Worm (Caenorhabditis elegans) whole organism, young adult: ENCODE data around the gene T06E8.8.

Experiments
- F10E7.11 ChIP-seq: sonication (generic microtip); optimal IDR thresholded peaks from 2 replicates; lab custom pipeline; 2017; ENCODE audit warnings: mild to moderate bottlenecking, missing genetic modification characterization, moderate library complexity, missing compliant biosample characterization
- F37B4.10 ChIP-seq: fragments of 200-800 bp; sonication (Bioruptor generic); IDR thresholded peaks from 2 replicates; pipeline ENCODE4 v1.3.6; 2022; ENCODE audit warnings: missing genetic modification characterization, missing compliant biosample characterization
- F57A8.1 ChIP-seq: fragments of 200-800 bp; sonication (Bioruptor generic); optimal IDR thresholded peaks from 2 replicates; lab custom pipeline; 2018; ENCODE audit warnings: mild to moderate bottlenecking, missing genetic modification characterization, moderate library complexity, missing compliant biosample characterization
- F57C9.4 ChIP-seq: sonication (generic microtip); optimal IDR thresholded peaks from 2 replicates; lab custom pipeline; 2017; ENCODE audit warnings: mild to moderate bottlenecking, missing genetic modification characterization, missing compliant biosample characterization
- Y56A3A.18 ChIP-seq: fragments of 200-800 bp; sonication (Bioruptor generic); IDR thresholded peaks from 2 replicates; pipeline ENCODE4 v1.3.6; 2022; ENCODE audit warnings: missing genetic modification reagents, missing genetic modification characterization, missing compliant biosample characterization
- bed-2 ChIP-seq: fragments of 200-800 bp; sonication (Bioruptor generic); IDR thresholded peaks from 2 replicates; pipeline ENCODE4 v1.3.6; 2022; ENCODE audit warnings: missing genetic modification reagents, missing genetic modification characterization, missing compliant biosample characterization
- cebp-1 ChIP-seq, 2 experiments: fragments of 200-800 bp in 1 of 2; sonication (Bioruptor generic) in 1 of 2; sonication (generic microtip) in 1 of 2; IDR thresholded peaks in 1 of 2; optimal IDR thresholded peaks in 1 of 2; 2 replicates each; pipeline versions ENCODE4 v1.3.6 to Lab custom; 2017 to 2022; ENCODE audit warnings: missing compliant biosample characterization in 2 of 2, missing genetic modification characterization in 2 of 2, mild to moderate bottlenecking in 1 of 2, missing genetic modification reagents in 1 of 2, moderate library complexity in 1 of 2
- ceh-58 ChIP-seq: fragments of 200-800 bp; sonication (Bioruptor generic); IDR thresholded peaks from 2 replicates; pipeline ENCODE4 v1.3.6; 2022; ENCODE audit warnings: missing genetic modification characterization, missing compliant biosample characterization
- ceh-79 ChIP-seq: sonication (generic microtip); optimal IDR thresholded peaks from 2 replicates; lab custom pipeline; 2017; ENCODE audit warnings: mild to moderate bottlenecking, missing genetic modification characterization, missing compliant biosample characterization
- ceh-91 ChIP-seq: fragments of 200-800 bp; sonication (Bioruptor generic); IDR thresholded peaks from 2 replicates; pipeline ENCODE4 v1.3.6; 2022; ENCODE audit warnings: missing genetic modification reagents, missing genetic modification characterization, missing compliant biosample characterization
- chd-7 ChIP-seq: sonication (generic microtip); optimal IDR thresholded peaks from 2 replicates; lab custom pipeline; 2016; ENCODE audit warnings: mild to moderate bottlenecking, missing genetic modification characterization, moderate library complexity, missing compliant biosample characterization
- die-1 ChIP-seq: sonication (generic microtip); optimal IDR thresholded peaks from 2 replicates; lab custom pipeline; 2016; ENCODE audit warnings: missing genotype, mild to moderate bottlenecking, missing genetic modification characterization, missing compliant biosample characterization
- efl-1 ChIP-seq: fragments of 150-350 bp; optimal IDR thresholded peaks from 2 replicates; lab custom pipeline; 2014; ENCODE audit warnings: missing biosample characterization, missing genetic modification reagents, missing genetic modification characterization
- egl-18 ChIP-seq: fragments of 200-800 bp; sonication (Bioruptor generic); IDR thresholded peaks from 2 replicates; pipeline ENCODE4 v1.3.6; 2022; ENCODE audit warnings: missing genetic modification reagents, missing genetic modification characterization, missing compliant biosample characterization
- egl-44 ChIP-seq: fragments of 200-800 bp; sonication (Bioruptor generic); IDR thresholded peaks from 2 replicates; pipeline ENCODE4 v1.3.6; 2022; ENCODE audit warnings: missing genetic modification reagents, missing genetic modification characterization, missing compliant biosample characterization
- egrh-3 ChIP-seq: fragments of 200-800 bp; sonication (Bioruptor generic); IDR thresholded peaks from 2 replicates; pipeline ENCODE4 v1.3.6; 2022; ENCODE audit warnings: missing genetic modification reagents, missing genetic modification characterization, missing compliant biosample characterization
- hmg-1.2 ChIP-seq: fragments of 200-800 bp; sonication (Bioruptor generic); IDR thresholded peaks from 2 replicates; pipeline ENCODE4 v1.3.6; 2022; ENCODE audit warnings: missing genetic modification reagents, missing genetic modification characterization, missing compliant biosample characterization
- hsf-1 ChIP-seq: fragments of 200-800 bp; sonication (Bioruptor generic); IDR thresholded peaks from 2 replicates; pipeline ENCODE4 v1.3.6; 2022; ENCODE audit warnings: missing genetic modification reagents, missing genetic modification characterization, missing compliant biosample characterization
- lag-1 ChIP-seq: fragments of 200-800 bp; sonication (Bioruptor generic); IDR thresholded peaks from 2 replicates; pipeline ENCODE4 v1.3.6; 2022; ENCODE audit warnings: missing genetic modification reagents, missing genetic modification characterization, missing compliant biosample characterization
- let-526 ChIP-seq: fragments of 200-800 bp; sonication (Bioruptor generic); IDR thresholded peaks from 2 replicates; pipeline ENCODE4 v1.3.6; 2022; ENCODE audit warnings: missing genetic modification reagents, missing genetic modification characterization, missing compliant biosample characterization
- lin-26 ChIP-seq: fragments of 200-800 bp; sonication (Bioruptor generic); IDR thresholded peaks from 2 replicates; pipeline ENCODE4 v1.3.6; 2022; ENCODE audit warnings: missing genetic modification reagents, missing genetic modification characterization, missing compliant biosample characterization
- lin-40 ChIP-seq: sonication (generic microtip); optimal IDR thresholded peaks from 2 replicates; lab custom pipeline; 2016; ENCODE audit warnings: missing genetic modification characterization, mild to moderate bottlenecking, missing compliant biosample characterization, missing genotype, missing genetic modification reagents
- lir-1 ChIP-seq: fragments of 200-800 bp; sonication (Bioruptor generic); conservative IDR thresholded peaks from 2 replicates; pipeline ENCODE4 v1.3.6; 2022; ENCODE audit warnings: missing genetic modification reagents, missing genetic modification characterization, missing compliant biosample characterization
- lsl-1 ChIP-seq: fragments of 200-800 bp; sonication (Bioruptor generic); optimal IDR thresholded peaks from 2 replicates; lab custom pipeline; 2018; ENCODE audit warnings: mild to moderate bottlenecking, missing genetic modification characterization, moderate library complexity, missing compliant biosample characterization
- madf-8 ChIP-seq: fragments of 200-800 bp; sonication (Bioruptor generic); conservative IDR thresholded peaks from 2 replicates; pipeline ENCODE4 v1.3.6; 2022; ENCODE audit warnings: missing genetic modification reagents, missing genetic modification characterization, missing compliant biosample characterization
- mel-28 ChIP-seq: sonication (generic microtip); optimal IDR thresholded peaks from 2 replicates; lab custom pipeline; 2016; ENCODE audit warnings: borderline replicate concordance, mild to moderate bottlenecking, missing genetic modification characterization, missing compliant biosample characterization
- mes-4 ChIP-seq: sonication (generic microtip); optimal IDR thresholded peaks from 2 replicates; lab custom pipeline; 2016; ENCODE audit warnings: missing genotype, missing genetic modification characterization, missing compliant biosample characterization
- nfya-1 ChIP-seq: sonication (generic microtip); optimal IDR thresholded peaks from 2 replicates; lab custom pipeline; 2017; ENCODE audit warnings: antibody characterized with exemption, missing compliant biosample characterization, missing genetic modification characterization, borderline replicate concordance; ENCODE audit not compliant: insufficient read depth
- nhr-90 ChIP-seq: sonication (generic microtip); optimal IDR thresholded peaks from 2 replicates; lab custom pipeline; 2016; ENCODE audit warnings: missing genotype, mild to moderate bottlenecking, missing genetic modification characterization, missing compliant biosample characterization
- rpc-1 ChIP-seq, 2 experiments: fragments of 150-350 bp in 1 of 2; sonication (generic microtip) in 1 of 2; optimal IDR thresholded peaks; 2 replicates each; lab custom pipeline; 2014 to 2018; ENCODE audit warnings: missing biosample characterization in 1 of 2, missing genetic modification characterization in 1 of 2, missing genetic modification reagents in 1 of 2, missing genotype in 1 of 2
- sea-2 ChIP-seq: fragments of 200-800 bp; sonication (Bioruptor generic); IDR thresholded peaks from 2 replicates; pipeline ENCODE4 v1.3.6; 2022; ENCODE audit warnings: missing genetic modification characterization, missing compliant biosample characterization
- tbp1 ChIP-seq: fragments of 200-800 bp; sonication (Bioruptor generic); optimal IDR thresholded peaks from 2 replicates; lab custom pipeline; 2018; ENCODE audit warnings: mild to moderate bottlenecking, missing genetic modification characterization, missing compliant biosample characterization
- tbx-9 ChIP-seq: sonication (generic microtip); optimal IDR thresholded peaks from 2 replicates; lab custom pipeline; 2016; ENCODE audit warnings: borderline replicate concordance, missing genetic modification characterization, inconsistent platforms, missing compliant biosample characterization
- xnd-1 ChIP-seq: sonication (generic microtip); optimal IDR thresholded peaks from 2 replicates; lab custom pipeline; 2016; ENCODE audit warnings: missing genotype, missing genetic modification reagents, missing genetic modification characterization, missing compliant biosample characterization
- ztf-18 ChIP-seq: sonication (generic microtip); optimal IDR thresholded peaks from 2 replicates; lab custom pipeline; 2016; ENCODE audit warnings: missing genotype, mild to moderate bottlenecking, missing genetic modification characterization, missing compliant biosample characterization
- ztf-28 ChIP-seq: fragments of 200-800 bp; sonication (Bioruptor generic); IDR thresholded peaks from 2 replicates; pipeline ENCODE4 v1.3.6; 2022; ENCODE audit warnings: missing genetic modification reagents, missing genetic modification characterization, missing compliant biosample characterization

Gene T06E8.8

ce11 chrV:10054872-10055271, 11.3 kb downstream of the T06E8.8 start, which contains the start of gene yif-1:
yif-1 (minus strand) TSS chrV:10054913.
- peak; percentile 36 for TF ChIP-seq efl-1 (GFP tag; lab: Kevin White, UChicago)
- no peak for TF ChIP-seq ztf-18 (tag; lab: Kevin White, UChicago)
- TF ChIP-seq xnd-1 (tag; lab: Kevin White, UChicago): peak; percentile 48
- peak; percentile 85 for TF ChIP-seq madf-8
- TF ChIP-seq lsl-1: peak; percentile 72

- no peak for TF ChIP-seq ztf-18 (tag; lab: Kevin White, UChicago)
- TF ChIP-seq tbp1: no peak
- no peak for TF ChIP-seq F57C9.4 (tag; lab: Kevin White, UChicago)
- no peak for TF ChIP-seq die-1 (tag; lab: Kevin White, UChicago)
- TF ChIP-seq chd-7 (tag; lab: Kevin White, UChicago): no peak
- no peak for TF ChIP-seq mel-28 (tag; lab: Kevin White, UChicago)
- no peak for TF ChIP-seq lin-40 (tag; lab: Kevin White, UChicago)
- TF ChIP-seq Y56A3A.18 (GFP tag; lab: Robert Waterston, UW): no peak
- TF ChIP-seq, all 124 proteins: peak for 0
Measured at ce11 chrV:10058748-10059147, 15.2 kb downstream of the T06E8.8 start.

DNA sequence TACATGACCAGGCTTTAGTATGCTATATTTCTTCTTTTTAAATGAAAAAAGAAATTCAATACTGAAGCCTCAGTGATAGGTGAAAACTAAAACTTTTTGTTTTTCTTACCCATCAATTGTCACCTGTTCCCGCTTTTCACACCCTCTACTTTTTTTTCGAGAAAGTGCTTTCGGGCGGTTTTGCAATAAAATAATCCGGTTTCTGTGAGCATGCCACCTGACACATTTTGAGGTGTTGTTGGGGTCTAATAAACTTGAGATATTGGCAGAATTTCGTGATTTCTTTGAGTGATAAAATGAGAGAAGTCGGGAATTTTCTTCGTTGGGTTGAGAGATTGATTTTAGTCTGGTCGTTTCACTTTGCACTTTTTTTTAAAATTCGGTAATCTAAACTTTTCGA, 16.5 kb downstream of the T06E8.8 start:
- TF ChIP-seq sea-2 (GFP tag; lab: Robert Waterston, UW): no peak
- TF ChIP-seq let-526 (GFP tag; lab: Robert Waterston, UW): no peak
- TF ChIP-seq tbp1: no peak
- no peak for TF ChIP-seq egrh-3 (GFP tag; lab: Robert Waterston, UW)

DNA sequence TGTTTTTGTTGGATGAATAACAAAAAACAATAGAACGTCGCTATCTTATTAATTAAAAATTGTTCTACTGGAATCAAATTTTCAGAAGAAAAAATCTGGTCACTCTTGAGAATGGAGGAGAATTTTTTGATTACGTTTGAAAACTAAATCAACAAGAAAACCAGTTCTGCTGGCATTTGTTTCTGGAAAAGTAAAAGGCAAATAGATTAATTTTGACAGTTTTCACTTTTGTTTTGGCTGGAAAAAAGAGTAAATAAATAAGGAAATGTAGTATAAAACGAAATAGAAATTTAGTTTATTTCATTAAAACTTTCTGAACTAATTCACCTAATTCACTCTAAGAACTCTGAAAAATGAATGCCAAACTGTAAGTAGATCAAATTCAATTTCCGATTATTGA, 20.7 kb downstream of the T06E8.8 start, which contains the start of gene fipr-13:
Gene fipr-13 (plus strand): TSS at position 301 of the 400 bp plus-strand sequence.
- no peak for TF ChIP-seq egl-44
- no peak for TF ChIP-seq sea-2 (GFP tag; lab: Robert Waterston, UW)
- no peak for TF ChIP-seq lir-1 (GFP tag; lab: Robert Waterston, UW)
- TF ChIP-seq rpc-1 (optimal IDR thresholded peaks at IDR 0.05; lab: Kevin White, UChicago): no peak
- no peak for TF ChIP-seq rpc-1 (tag; optimal IDR thresholded peaks at IDR 0.05; lab: Kevin White, UChicago)
- no peak for TF ChIP-seq mes-4 (tag; lab: Kevin White, UChicago)

DNA sequence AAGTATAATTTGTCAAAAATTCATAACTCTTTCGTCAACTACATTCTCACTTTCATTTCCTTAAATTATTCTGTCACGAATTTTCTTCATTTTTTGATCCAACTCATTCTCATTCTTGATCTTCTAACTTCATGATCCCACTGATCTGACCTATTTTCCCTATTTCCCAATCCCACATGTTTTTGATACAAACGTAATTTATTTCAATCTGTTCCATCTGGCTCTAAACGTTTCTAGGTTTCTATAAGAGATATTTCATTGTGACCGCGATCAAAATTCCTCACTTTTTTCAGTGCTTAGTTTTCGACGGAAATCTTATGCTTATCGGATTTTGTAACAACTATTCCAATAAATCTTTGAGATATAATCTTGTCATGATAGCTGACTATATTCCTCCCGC, 22.1 kb downstream of the T06E8.8 start:
- TF ChIP-seq lin-40 (tag; lab: Kevin White, UChicago) (no peak), egl-18 (no peak), cebp-1 (GFP tag; IDR thresholded peaks at IDR 0.05; lab: Robert Waterston, UW) (no peak), cebp-1 (tag; optimal IDR thresholded peaks at IDR 0.05; lab: Kevin White, UChicago) (no peak), ztf-28 (GFP tag; lab: Robert Waterston, UW) (no peak), F37B4.10 (no peak), lag-1 (GFP tag; lab: Robert Waterston, UW) (no peak), lin-26 (GFP tag; lab: Robert Waterston, UW) (no peak), tbx-9 (no peak), nfya-1 (tag; lab: Kevin White, UChicago) (no peak), hsf-1 (no peak), F57A8.1 (GFP tag; lab: Kevin White, UChicago) (no peak), ceh-58 (no peak), ceh-91 (GFP tag; lab: Robert Waterston, UW) (no peak), nhr-90 (tag; lab: Kevin White, UChicago) (no peak), hmg-1.2 (GFP tag; lab: Robert Waterston, UW) (no peak), F10E7.11 (tag; lab: Kevin White, UChicago) (no peak), madf-8 (no peak), bed-2 (GFP tag; lab: Robert Waterston, UW) (no peak), ceh-79 (tag; lab: Kevin White, UChicago) (no peak), egl-44 (no peak)
